Worm (Caenorhabditis elegans) whole organism, L2 larva: Measurements from ENCODE around the gene F02C12.2.
A peak's percentile ranks its signal among the peaks of the same experiment; 100 is the strongest.
"Not testable (repeated sequence)": the region's sequence is repeated elsewhere in the genome, so short reads cannot be mapped to it uniquely, and the experiment has no call there.

Source experiments
- C34F6.9 ChIP-seq: fragments of 150-350 bp; optimal IDR thresholded peaks from 2 replicates; lab custom pipeline; 2014; ENCODE audit warnings: missing biosample characterization, missing genetic modification characterization
- F13H6.1 ChIP-seq: sonication (generic microtip); optimal IDR thresholded peaks from 2 replicates; lab custom pipeline; 2016; ENCODE audit warnings: missing genetic modification characterization, missing compliant biosample characterization
- Y55F3AM.14 ChIP-seq: fragments of 200-800 bp; sonication (Bioruptor generic); optimal IDR thresholded peaks from 2 replicates; lab custom pipeline; 2018; ENCODE audit warnings: mild to moderate bottlenecking, missing genetic modification characterization, missing compliant biosample characterization
- ceh-82 ChIP-seq: fragments of 150-350 bp; optimal IDR thresholded peaks from 2 replicates; lab custom pipeline; 2014; ENCODE audit warnings: missing biosample characterization, missing genetic modification characterization
- crh-2 ChIP-seq: sonication (generic microtip); optimal IDR thresholded peaks from 2 replicates; lab custom pipeline; 2017; ENCODE audit warnings: missing biosample characterization, missing genetic modification characterization
- dmd-4 ChIP-seq: sonication (generic microtip); optimal IDR thresholded peaks from 2 replicates; lab custom pipeline; 2017; ENCODE audit warnings: missing biosample characterization, missing genetic modification characterization
- egl-27 ChIP-seq: sonication (generic microtip); optimal IDR thresholded peaks from 3 replicates; lab custom pipeline; 2017; ENCODE audit warnings: missing biosample characterization, missing genetic modification reagents, missing genetic modification characterization
- elt-1 ChIP-seq: fragments of 150-350 bp; optimal IDR thresholded peaks from 2 replicates; lab custom pipeline; 2014; ENCODE audit warnings: missing biosample characterization, missing genetic modification characterization
- fos-1 ChIP-seq: fragments of 150-350 bp; optimal IDR thresholded peaks from 2 replicates; lab custom pipeline; 2014; ENCODE audit warnings: missing biosample characterization, missing genetic modification characterization
- lin-11 ChIP-seq: fragments of 150-350 bp; sonication (generic microtip); optimal IDR thresholded peaks from 2 replicates; lab custom pipeline; 2014; ENCODE audit warnings: missing biosample characterization, missing genetic modification characterization, inconsistent platforms, mixed read lengths
- lin-13 ChIP-seq: fragments of 150-350 bp; optimal IDR thresholded peaks from 2 replicates; lab custom pipeline; 2014; ENCODE audit warnings: missing biosample characterization, missing genetic modification reagents, missing genetic modification characterization
- lsy-2 ChIP-seq, 2 experiments: fragments of 150-350 bp in 1 of 2; sonication (generic microtip) in 1 of 2; optimal IDR thresholded peaks; 2 replicates each; lab custom pipeline; 2014 to 2017; ENCODE audit warnings: missing biosample characterization in 2 of 2, missing genetic modification characterization in 2 of 2
- mab-5 ChIP-seq: fragments of 150-350 bp; optimal IDR thresholded peaks from 2 replicates; lab custom pipeline; 2014; ENCODE audit warnings: missing biosample characterization, missing genetic modification characterization
- mdl-1 ChIP-seq, 2 experiments: fragments of 150-350 bp in 1 of 2; sonication (generic microtip) in 1 of 2; optimal IDR thresholded peaks; 2 replicates each; lab custom pipeline; 2017; ENCODE audit warnings: missing biosample characterization in 2 of 2, missing genetic modification characterization in 2 of 2
- nhr-10 ChIP-seq: sonication (generic microtip); optimal IDR thresholded peaks from 2 replicates; lab custom pipeline; 2017; ENCODE audit warnings: missing biosample characterization, missing genetic modification characterization
- nhr-11 ChIP-seq: fragments of 150-350 bp; optimal IDR thresholded peaks from 2 replicates; lab custom pipeline; 2014; ENCODE audit warnings: missing biosample characterization, missing genetic modification characterization
- nhr-12 ChIP-seq: fragments of 150-350 bp; optimal IDR thresholded peaks from 2 replicates; lab custom pipeline; 2014; ENCODE audit warnings: missing biosample characterization, missing genetic modification characterization
- nhr-129 ChIP-seq: fragments of 150-350 bp; optimal IDR thresholded peaks from 2 replicates; lab custom pipeline; 2014; ENCODE audit warnings: missing biosample characterization, missing genetic modification characterization
- nhr-21 ChIP-seq: fragments of 150-350 bp; optimal IDR thresholded peaks from 2 replicates; lab custom pipeline; 2014; ENCODE audit warnings: missing biosample characterization, missing genetic modification characterization
- nhr-25 ChIP-seq: fragments of 150-350 bp; sonication (generic microtip); optimal IDR thresholded peaks from 3 replicates; lab custom pipeline; 2014; ENCODE audit warnings: missing biosample characterization, missing genetic modification characterization
- nhr-6 ChIP-seq: fragments of 150-350 bp; optimal IDR thresholded peaks from 2 replicates; lab custom pipeline; 2014; ENCODE audit warnings: missing biosample characterization, missing genetic modification characterization
- nhr-77 ChIP-seq: fragments of 150-350 bp; optimal IDR thresholded peaks from 2 replicates; lab custom pipeline; 2014; ENCODE audit warnings: missing biosample characterization, missing genetic modification characterization
- peb-1 ChIP-seq: fragments of 150-350 bp; optimal IDR thresholded peaks from 2 replicates; lab custom pipeline; 2014; ENCODE audit warnings: missing biosample characterization, missing genetic modification characterization
- sem-4 ChIP-seq: fragments of 150-350 bp; optimal IDR thresholded peaks from 2 replicates; lab custom pipeline; 2014; ENCODE audit warnings: missing biosample characterization, missing genetic modification reagents, missing genetic modification characterization
- skn-1 ChIP-seq: sonication (generic microtip); optimal IDR thresholded peaks from 2 replicates; lab custom pipeline; 2017; ENCODE audit warnings: missing biosample characterization, missing genetic modification characterization
- sma-3 ChIP-seq: sonication (generic microtip); optimal IDR thresholded peaks from 2 replicates; lab custom pipeline; 2016; ENCODE audit warnings: missing genetic modification reagents, missing genetic modification characterization, missing compliant biosample characterization
- sma-9 ChIP-seq, 2 experiments: fragments of 150-350 bp in 1 of 2; sonication (generic microtip) in 1 of 2; optimal IDR thresholded peaks; 2 replicates each; lab custom pipeline; 2014 to 2016; ENCODE audit warnings: missing genetic modification characterization in 2 of 2, mild to moderate bottlenecking in 1 of 2, missing biosample characterization in 1 of 2, missing compliant biosample characterization in 1 of 2, missing genetic modification reagents in 1 of 2, moderate library complexity in 1 of 2
- snpc-4 ChIP-seq: fragments of 150-350 bp; optimal IDR thresholded peaks from 2 replicates; lab custom pipeline; 2014; ENCODE audit warnings: missing biosample characterization, missing genetic modification characterization
- unc-39 ChIP-seq: fragments of 150-350 bp; optimal IDR thresholded peaks from 2 replicates; lab custom pipeline; 2014; ENCODE audit warnings: missing biosample characterization, missing genetic modification characterization
- unc-55 ChIP-seq: fragments of 150-350 bp; sonication (generic microtip); optimal IDR thresholded peaks from 3 replicates; lab custom pipeline; 2014; ENCODE audit warnings: missing biosample characterization, missing genetic modification reagents, missing genetic modification characterization
- unc-62 ChIP-seq: fragments of 150-350 bp; optimal IDR thresholded peaks from 2 replicates; lab custom pipeline; 2014; ENCODE audit warnings: missing biosample characterization, missing genetic modification reagents, missing genetic modification characterization
- zag-1 ChIP-seq: fragments of 150-350 bp; optimal IDR thresholded peaks from 2 replicates; lab custom pipeline; 2014; ENCODE audit warnings: missing biosample characterization, missing genetic modification characterization
- ztf-4 ChIP-seq: fragments of 150-350 bp; optimal IDR thresholded peaks from 2 replicates; lab custom pipeline; 2014; ENCODE audit warnings: missing biosample characterization, missing genetic modification characterization

The F02C12.2 gene

DNA sequence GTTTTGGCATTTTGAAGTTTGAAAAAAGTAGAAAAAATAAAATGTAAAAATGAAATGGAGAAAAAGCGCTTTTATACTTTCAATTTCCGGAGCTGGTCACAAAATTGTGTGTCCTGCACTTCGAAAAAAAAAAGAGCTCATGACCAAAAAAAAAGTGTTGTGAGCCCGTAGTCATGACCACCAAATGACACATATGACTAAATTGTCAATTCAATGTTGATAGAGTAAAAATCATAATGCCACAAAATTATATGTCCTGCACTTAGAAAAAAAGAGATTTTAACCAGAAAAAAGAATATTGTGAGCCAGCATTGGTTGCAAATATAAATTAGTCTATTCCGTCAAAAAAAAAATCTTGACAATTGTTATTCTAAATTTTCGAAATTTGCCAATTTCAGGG is at the start of gene F02C12.2:
Gene F02C12.2, minus strand, starts transcription at position 101 of the 400 bp plus-strand sequence.
- TF ChIP-seq lin-11 (tag; lab: Kevin White, UChicago) (no peak), sma-3 (GFP tag; lab: Kevin White, UChicago) (no peak), unc-39 (tag; lab: Kevin White, UChicago) (no peak), mdl-1 (tag; optimal IDR thresholded peaks at IDR 0.05; lab: Kevin White, UChicago) (no peak), nhr-77 (no peak)
- TF ChIP-seq, all 48 proteins: peak for 0

DNA sequence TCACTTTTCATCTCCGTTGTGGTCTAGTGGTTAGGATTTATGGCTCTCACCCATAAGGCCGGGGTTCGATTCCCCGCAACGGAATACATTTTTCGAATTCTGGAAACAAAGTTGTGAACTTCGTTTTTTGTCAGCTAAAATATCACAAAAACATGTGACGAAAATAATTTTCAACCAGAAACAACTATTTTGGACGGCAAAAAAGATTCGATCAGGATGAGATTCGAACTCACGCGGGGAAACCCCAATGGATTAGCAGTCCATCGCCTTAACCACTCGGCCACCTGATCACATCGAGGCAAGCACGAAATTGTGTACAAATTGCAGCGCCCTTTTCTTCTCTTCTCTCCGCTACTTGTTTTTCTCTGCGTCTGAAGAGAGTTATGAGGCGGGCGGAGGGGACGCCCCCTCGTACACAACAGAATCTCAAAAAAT is 49.6 kb upstream of the F02C12.2 start:
- TF ChIP-seq lsy-2 (tag; optimal IDR thresholded peaks at IDR 0.05; lab: Kevin White, UChicago) (peak; percentile 20 to 52), fos-1 (peak; percentile 42), lin-13 (GFP tag; lab: Kevin White, UChicago) (peak; percentile 47), egl-27 (tag; lab: Kevin White, UChicago) (peak; percentile 20), nhr-6 (tag; lab: Kevin White, UChicago) (peak; percentile 3), unc-55 (GFP tag; lab: Kevin White, UChicago) (peak; percentile 59), C34F6.9 (tag; lab: Kevin White, UChicago) (peak; percentile 49), lin-11 (tag; lab: Kevin White, UChicago) (peak; percentile 47), zag-1 (peak; percentile 51), sma-9 (GFP tag; optimal IDR thresholded peaks at IDR 0.05; lab: Kevin White, UChicago) (peak; percentile 71), nhr-21 (tag; lab: Kevin White, UChicago) (peak; percentile 70), mdl-1 (tag; optimal IDR thresholded peaks at IDR 0.05; lab: Kevin White, UChicago) (peak in 1 of 2 experiments; percentile 54), F13H6.1 (peak; percentile 46), sma-3 (GFP tag; lab: Kevin White, UChicago) (peak; percentile 71), crh-2 (peak; percentile 57), nhr-129 (peak; percentile 79), Y55F3AM.14 (GFP tag; lab: Kevin White, UChicago) (peak; percentile 40)
- TF ChIP-seq sma-9 (tag; optimal IDR thresholded peaks at IDR 0.05; lab: Kevin White, UChicago): not testable (repeated sequence)
- TF ChIP-seq, all 48 proteins: peak for 17; not testable (repeated sequence) for 31

DNA sequence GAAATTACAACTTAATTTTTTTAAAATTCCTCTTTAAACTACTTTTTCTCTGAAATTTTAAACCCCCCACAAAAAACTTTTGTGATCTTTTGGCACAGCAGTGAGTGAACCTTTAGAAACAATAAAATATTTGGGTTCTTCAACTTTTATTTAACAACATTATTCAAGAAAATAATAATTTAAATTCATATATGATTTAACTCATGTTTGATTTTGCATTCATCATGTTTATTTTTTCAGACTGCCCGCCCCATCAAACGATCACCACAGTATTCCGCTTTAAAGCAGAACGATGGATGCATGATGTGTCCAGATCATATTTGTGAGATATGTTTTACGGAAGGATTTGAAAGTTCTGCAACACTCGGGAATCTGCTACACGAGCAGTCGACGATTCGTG is 47.3 kb upstream of the F02C12.2 start, which contains the start of gene set-8:
Gene set-8, plus strand, starts transcription at position 301 of the 400 bp plus-strand sequence.
- TF ChIP-seq ceh-82 (tag; lab: Kevin White, UChicago) (no peak), sma-9 (GFP tag; optimal IDR thresholded peaks at IDR 0.05; lab: Kevin White, UChicago) (no peak), sma-9 (tag; optimal IDR thresholded peaks at IDR 0.05; lab: Kevin White, UChicago) (no peak), nhr-10 (no peak), sma-3 (GFP tag; lab: Kevin White, UChicago) (no peak), nhr-12 (tag; lab: Kevin White, UChicago) (no peak), unc-55 (GFP tag; lab: Kevin White, UChicago) (no peak), egl-27 (tag; lab: Kevin White, UChicago) (no peak), zag-1 (no peak), unc-62 (GFP tag; lab: Kevin White, UChicago) (no peak), nhr-77 (no peak), elt-1 (tag; lab: Kevin White, UChicago) (no peak)

DNA sequence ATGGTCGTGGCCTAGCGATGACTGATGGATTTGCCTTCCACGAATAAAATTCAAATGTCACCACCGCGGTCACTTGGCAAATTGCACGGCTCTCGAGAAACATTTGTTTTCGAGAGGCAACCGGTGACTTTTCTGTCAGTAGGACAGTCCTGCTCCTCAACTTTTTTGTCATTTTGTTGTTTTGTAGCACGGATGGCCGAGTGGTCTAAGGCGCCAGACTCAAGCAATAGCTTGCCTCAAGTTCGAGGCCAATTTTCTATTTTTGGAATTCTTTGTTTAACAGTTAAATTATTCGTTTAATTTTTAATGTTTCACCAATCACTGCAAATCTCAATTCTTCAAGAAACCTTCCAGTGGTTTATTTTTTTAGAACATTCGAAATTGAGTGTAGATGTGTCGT is 45.1 kb upstream of the F02C12.2 start:
- no peak for TF ChIP-seq skn-1 (tag; lab: Kevin White, UChicago)
- TF ChIP-seq sem-4 (tag; lab: Kevin White, UChicago): no peak
- no peak for TF ChIP-seq unc-62 (GFP tag; lab: Kevin White, UChicago)
- no peak for TF ChIP-seq snpc-4 (tag; lab: Kevin White, UChicago)
- TF ChIP-seq dmd-4 (tag; lab: Kevin White, UChicago): no peak
- no peak for TF ChIP-seq lin-13 (GFP tag; lab: Kevin White, UChicago)
- TF ChIP-seq nhr-11 (tag; lab: Kevin White, UChicago): no peak
- TF ChIP-seq elt-1 (tag; lab: Kevin White, UChicago): no peak
- no peak for TF ChIP-seq nhr-25 (tag; lab: Kevin White, UChicago)
- no peak for TF ChIP-seq peb-1 (tag; lab: Kevin White, UChicago)

DNA sequence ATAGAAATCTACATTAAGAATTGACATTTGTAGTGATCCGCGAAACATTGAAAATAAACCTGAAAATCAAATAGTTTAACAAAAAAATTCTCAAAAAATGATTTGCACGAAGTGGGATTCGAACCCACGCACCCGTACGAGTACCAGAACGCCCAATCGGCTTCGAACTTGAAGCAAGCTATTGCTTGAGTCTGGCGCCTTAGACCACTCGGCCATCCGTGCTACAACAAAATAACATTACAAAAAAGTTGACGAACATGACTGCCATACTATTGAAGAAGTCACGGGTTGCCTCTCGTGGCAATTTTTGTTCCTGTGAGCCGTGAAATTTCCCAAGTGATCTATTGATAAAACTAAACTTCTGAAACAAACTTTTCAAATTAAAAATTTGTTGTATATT is 44.2 kb upstream of the F02C12.2 start:
- TF ChIP-seq lin-13 (GFP tag; lab: Kevin White, UChicago): no peak
- TF ChIP-seq nhr-25 (tag; lab: Kevin White, UChicago): no peak
- TF ChIP-seq ztf-4: no peak
- no peak for TF ChIP-seq nhr-10
- TF ChIP-seq mab-5: no peak
- TF ChIP-seq, all 48 proteins: peak for 0
